Worm (Caenorhabditis elegans) whole organism, L1 larva: ENCODE measurements around the gene Y7A5A.20.

Source experiments
- ama-1 ChIP-seq: fragments of 150-350 bp; optimal IDR thresholded peaks from 2 replicates; lab custom pipeline; 2014
- ceh-82 ChIP-seq, 3 experiments: fragments of 150-350 bp in 1 of 3; sonication (generic microtip) in 2 of 3; optimal IDR thresholded peaks; 2 replicates each; lab custom pipeline; 2014 to 2017; ENCODE audit warnings: missing biosample characterization in 3 of 3, missing genetic modification characterization in 3 of 3
- hlh-17 ChIP-seq: fragments of 200-800 bp; sonication (Bioruptor generic); optimal IDR thresholded peaks from 2 replicates; lab custom pipeline; 2018; ENCODE audit warnings: missing genetic modification characterization, mild to moderate bottlenecking, missing compliant biosample characterization, moderate library complexity, borderline replicate concordance
- nhr-12 ChIP-seq: sonication (generic microtip); optimal IDR thresholded peaks from 2 replicates; lab custom pipeline; 2017; ENCODE audit warnings: missing biosample characterization, missing genetic modification characterization
- nhr-47 ChIP-seq: sonication (generic microtip); optimal IDR thresholded peaks from 2 replicates; lab custom pipeline; 2016; ENCODE audit warnings: mild to moderate bottlenecking, missing genetic modification characterization, moderate library complexity, missing compliant biosample characterization
- nhr-76 ChIP-seq: sonication (generic microtip); optimal IDR thresholded peaks from 2 replicates; lab custom pipeline; 2017; ENCODE audit warnings: missing biosample characterization, missing genetic modification characterization
- skn-1 ChIP-seq: fragments of 150-350 bp; optimal IDR thresholded peaks from 2 replicates; lab custom pipeline; 2014; ENCODE audit warnings: missing biosample characterization, missing genetic modification characterization
- snpc-4 ChIP-seq: fragments of 150-350 bp; optimal IDR thresholded peaks from 2 replicates; lab custom pipeline; 2014; ENCODE audit warnings: missing biosample characterization, missing genetic modification characterization
- sox-4 ChIP-seq: sonication (generic microtip); optimal IDR thresholded peaks from 2 replicates; lab custom pipeline; 2016; ENCODE audit warnings: missing genetic modification characterization, missing compliant biosample characterization
- zag-1 ChIP-seq: fragments of 150-350 bp; optimal IDR thresholded peaks from 2 replicates; lab custom pipeline; 2014; ENCODE audit warnings: missing biosample characterization, missing genetic modification characterization

ce11 chrX:15847543-15848087 is 19.5 kb downstream of the Y7A5A.20 start, which contains the start of gene F59F4.3:
- TF ChIP-seq ceh-82 (tag; optimal IDR thresholded peaks at IDR 0.05; lab: Kevin White, UChicago) (no peak), hlh-17 (GFP tag; lab: Kevin White, UChicago) (no peak), snpc-4 (no peak), sox-4 (tag; lab: Kevin White, UChicago) (no peak), skn-1 (tag; lab: Kevin White, UChicago) (no peak), nhr-76 (tag; lab: Kevin White, UChicago) (no peak), zag-1 (tag; lab: Kevin White, UChicago) (no peak), nhr-47 (tag; lab: Kevin White, UChicago) (no peak), ama-1 (lab: Kevin White, UChicago) (no peak), nhr-12 (no peak)
